Fruit fly (Drosophila melanogaster) whole organism, wandering third instar larva: Measurements from ENCODE around the gene CG14391.

Experiments
- CG9705 ChIP-seq: fragments of 200-800 bp; sonication (Bioruptor generic); optimal IDR thresholded peaks from 2 replicates; lab custom pipeline; 2018; ENCODE audit warnings: missing biosample characterization, mild to moderate bottlenecking, missing genetic modification characterization
- Dfd ChIP-seq: fragments of >200 bp; optimal IDR thresholded peaks from 2 replicates; lab custom pipeline; 2017; ENCODE audit warnings: missing biosample characterization, missing genetic modification characterization
- Dif ChIP-seq: fragments of 200-275, 200-300 bp; sonication (Bioruptor generic); optimal IDR thresholded peaks from 2 replicates; lab custom pipeline; 2018; ENCODE audit warnings: missing biosample characterization, missing genetic modification characterization; ENCODE audit not compliant: partially characterized antibody
- HLH106 ChIP-seq: fragments of 200-800 bp; optimal IDR thresholded peaks from 3 replicates; lab custom pipeline; 2019; ENCODE audit warnings: missing biosample characterization, mild to moderate bottlenecking, missing genetic modification characterization, moderate library complexity
- Hr83 ChIP-seq: fragments of 200-300 bp; sonication (Bioruptor generic); optimal IDR thresholded peaks from 2 replicates; lab custom pipeline; 2016; ENCODE audit warnings: missing biosample characterization, mild to moderate bottlenecking, missing genetic modification characterization, moderate library complexity; ENCODE audit not compliant: poor library complexity, severe bottlenecking
- Vsx2 ChIP-seq: fragments of 200-300, 225-300 bp; sonication (Bioruptor generic); optimal IDR thresholded peaks from 2 replicates; lab custom pipeline; 2018; ENCODE audit warnings: missing biosample characterization, missing genetic modification characterization; ENCODE audit not compliant: partially characterized antibody
- br ChIP-seq: fragments of 200-800 bp; sonication (Bioruptor generic); optimal IDR thresholded peaks from 2 replicates; lab custom pipeline; 2016; ENCODE audit warnings: missing biosample characterization, missing genetic modification characterization
- foxo ChIP-seq, 2 experiments: fragments of 200-800 bp; sonication (Bioruptor generic); optimal IDR thresholded peaks; 2 replicates in 1 of 2; 3 replicates in 1 of 2; lab custom pipeline; 2016 to 2017; ENCODE audit warnings: missing biosample characterization in 2 of 2, missing genetic modification characterization in 2 of 2
- fru ChIP-seq: fragments of 200-800 bp; sonication (Bioruptor generic); optimal IDR thresholded peaks from 3 replicates; lab custom pipeline; 2016; ENCODE audit warnings: missing biosample characterization, mild to moderate bottlenecking, missing genetic modification characterization
- h ChIP-seq: fragments of 200-800 bp; sonication (Bioruptor generic); optimal IDR thresholded peaks from 3 replicates; lab custom pipeline; 2016; ENCODE audit warnings: missing biosample characterization, mild to moderate bottlenecking, missing genetic modification characterization
- psq ChIP-seq: fragments of 200-800 bp; sonication (Bioruptor generic); optimal IDR thresholded peaks from 3 replicates; lab custom pipeline; 2017; ENCODE audit warnings: missing biosample characterization, mild to moderate bottlenecking, missing genetic modification characterization, moderate library complexity

dm6 chr3R:12656946-12657566 lies 37.6 kb downstream of the CG14391 start:
- TF ChIP-seq h (GFP tag; lab: Kevin White, UChicago) (no peak), fru (GFP tag; lab: Kevin White, UChicago) (no peak), Dif (GFP tag; lab: Kevin White, UChicago) (no peak), Dfd (GFP tag; lab: Kevin White, UChicago) (no peak), Vsx2 (GFP tag; lab: Kevin White, UChicago) (no peak), psq (no peak), CG9705 (no peak), br (no peak), Hr83 (no peak), HLH106 (tag; lab: Kevin White, UChicago) (no peak), foxo (GFP tag; optimal IDR thresholded peaks at IDR 0.05; lab: Kevin White, UChicago) (no peak)
